Fruit fly (Drosophila melanogaster): Measurements from ENCODE around the gene Pfdn2.

DNA sequence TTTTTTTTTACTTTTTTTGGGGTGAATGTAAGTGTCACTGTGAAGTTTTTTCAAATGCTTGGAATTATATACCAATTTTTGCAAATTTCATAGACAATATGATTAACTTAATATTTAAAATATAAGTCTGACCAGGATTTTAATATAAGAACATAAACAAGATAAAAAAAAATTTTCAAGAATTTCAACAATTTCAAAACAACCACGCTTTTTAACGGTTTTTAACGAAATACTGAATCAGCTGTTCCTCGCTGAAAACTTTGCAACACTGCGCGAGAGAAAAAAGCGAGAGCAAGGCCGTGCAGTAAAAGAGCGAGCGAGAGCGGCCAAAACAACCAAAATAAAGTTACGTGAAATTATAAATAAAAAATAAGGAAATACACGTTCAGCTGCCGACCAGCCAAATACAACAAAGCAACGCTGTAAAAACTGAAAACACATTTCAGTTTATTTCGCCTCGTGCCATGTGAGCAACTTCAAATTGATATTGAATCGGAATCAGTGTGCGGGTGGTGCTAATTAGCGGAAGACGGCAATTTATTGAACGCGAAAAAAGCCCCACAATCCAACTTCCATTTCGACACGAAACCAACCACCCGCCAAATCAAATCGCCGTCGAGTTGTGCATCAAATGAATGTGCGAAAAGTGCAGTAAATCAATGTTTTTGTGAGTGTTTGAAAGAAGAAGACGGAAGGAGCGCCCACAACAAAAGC is 22.2 kb upstream of the Pfdn2 start, which contains the start of the genes CG46439, Iyd and CG33947:
- peak; percentile 43 for TF ChIP-seq br (GFP tag; optimal IDR thresholded peaks at IDR 0.05)
- TF ChIP-seq h (GFP tag; optimal IDR thresholded peaks at IDR 0.05) = peak; percentile 43
- TF ChIP-seq sage (GFP tag; optimal IDR thresholded peaks at IDR 0.05) = peak; percentile 80

Data from whole organism, wandering third instar larva.